Worm (Caenorhabditis elegans) whole organism, L3 larva: ENCODE measurements around the gene K10B2.4.

ENCODE experiments used
- R02D3.7 ChIP-seq: fragments of 150-350 bp; optimal IDR thresholded peaks from 2 replicates; lab custom pipeline; 2014; ENCODE audit warnings: missing biosample characterization, missing genetic modification characterization
- ama-1 ChIP-seq: fragments of 150-350 bp; optimal IDR thresholded peaks from 2 replicates; lab custom pipeline; 2018
- ceh-82 ChIP-seq: fragments of 150-350 bp; optimal IDR thresholded peaks from 2 replicates; lab custom pipeline; 2014; ENCODE audit warnings: missing biosample characterization, missing genetic modification characterization
- ceh-9 ChIP-seq: sonication (generic microtip); optimal IDR thresholded peaks from 2 replicates; lab custom pipeline; 2018; ENCODE audit warnings: missing biosample characterization, missing genetic modification characterization
- elt-1 ChIP-seq: fragments of 150-350 bp; optimal IDR thresholded peaks from 2 replicates; lab custom pipeline; 2014; ENCODE audit warnings: missing biosample characterization, missing genetic modification characterization
- elt-2 ChIP-seq: sonication (generic microtip); optimal IDR thresholded peaks from 2 replicates; lab custom pipeline; 2016; ENCODE audit warnings: missing genetic modification reagents, mild to moderate bottlenecking, missing genetic modification characterization, missing compliant biosample characterization
- elt-3 ChIP-seq, 3 experiments: fragments of 150-350 bp in 1 of 3; sonication (generic microtip) in 2 of 3; optimal IDR thresholded peaks; 2 replicates in 2 of 3; 4 replicates in 1 of 3; lab custom pipeline; 2014 to 2017; ENCODE audit warnings: missing biosample characterization in 3 of 3, missing genetic modification characterization in 3 of 3
- lin-15B ChIP-seq: fragments of 150-350 bp; optimal IDR thresholded peaks from 2 replicates; lab custom pipeline; 2014; ENCODE audit warnings: missing biosample characterization, missing genetic modification characterization
- mdl-1 ChIP-seq: fragments of 150-350 bp; optimal IDR thresholded peaks from 2 replicates; lab custom pipeline; 2014; ENCODE audit warnings: missing biosample characterization, missing genetic modification characterization
- nhr-23 ChIP-seq: fragments of 150-350 bp; optimal IDR thresholded peaks from 2 replicates; lab custom pipeline; 2014; ENCODE audit warnings: missing biosample characterization, missing genetic modification reagents, missing genetic modification characterization
- nhr-28 ChIP-seq: fragments of 150-350 bp; optimal IDR thresholded peaks from 2 replicates; lab custom pipeline; 2014; ENCODE audit warnings: missing biosample characterization, missing genetic modification characterization
- unc-62 ChIP-seq: fragments of 150-350 bp; sonication (generic microtip); optimal IDR thresholded peaks from 4 replicates; lab custom pipeline; 2014; ENCODE audit warnings: missing biosample characterization, missing genetic modification reagents, missing genetic modification characterization

DNA sequence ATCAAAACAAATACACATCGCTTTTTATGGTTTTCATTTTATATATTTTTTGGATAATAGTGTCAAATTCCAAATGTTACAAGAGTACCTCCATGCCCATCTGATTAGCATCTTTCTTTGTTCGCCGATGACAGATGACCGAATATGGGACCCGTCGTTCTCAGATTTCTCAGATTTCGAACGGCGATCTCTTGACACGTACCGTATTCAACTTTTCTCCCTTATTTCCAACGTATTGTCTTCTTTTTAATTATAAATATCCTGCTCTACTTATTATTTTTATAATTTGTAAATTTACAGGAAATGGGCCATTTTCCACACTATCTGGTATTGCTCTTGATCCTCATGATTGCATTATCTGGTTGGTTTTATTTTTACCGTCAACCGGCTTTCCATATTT is 37.6 kb upstream of the K10B2.4 start, which contains the start of gene zig-10:
- TF ChIP-seq elt-2 = no peak
- TF ChIP-seq mdl-1 (tag; lab: Kevin White, UChicago) = no peak
- no peak for TF ChIP-seq nhr-28
- TF ChIP-seq lin-15B (tag; lab: Kevin White, UChicago) = no peak
- no peak for TF ChIP-seq ceh-9 (tag; lab: Kevin White, UChicago)
- TF ChIP-seq unc-62 (GFP tag; lab: Kevin White, UChicago) = no peak
- no peak for TF ChIP-seq nhr-23
- TF ChIP-seq elt-1 (tag; lab: Kevin White, UChicago) = no peak
- TF ChIP-seq ceh-82 = no peak
- no peak for TF ChIP-seq elt-3 (tag; optimal IDR thresholded peaks at IDR 0.05; lab: Kevin White, UChicago)
- no peak for TF ChIP-seq R02D3.7 (tag; lab: Kevin White, UChicago)
- no peak for TF ChIP-seq ama-1 (lab: Kevin White, UChicago)
